Worm (Caenorhabditis elegans) whole organism, mixed stage, embryonic: ENCODE measurements around the gene K04C1.3.

Experiments used
- ceh-83 ChIP-seq: fragments of 200-800 bp; sonication (Bioruptor generic); optimal IDR thresholded peaks from 2 replicates; lab custom pipeline; 2018; ENCODE audit warnings: mild to moderate bottlenecking, missing genetic modification characterization, missing compliant biosample characterization
- cnd-1 ChIP-seq: fragments of 200-800 bp; sonication (Bioruptor generic); optimal IDR thresholded peaks from 2 replicates; lab custom pipeline; 2018; ENCODE audit warnings: mild to moderate bottlenecking, missing genetic modification characterization, missing compliant biosample characterization
- elt-1 ChIP-seq: sonication (generic microtip); optimal IDR thresholded peaks from 2 replicates; lab custom pipeline; 2017; ENCODE audit warnings: missing genetic modification characterization, mild to moderate bottlenecking, missing compliant biosample characterization, antibody characterized with exemption, moderate library complexity, borderline replicate concordance; ENCODE audit not compliant: insufficient read depth
- nhr-237 ChIP-seq: fragments of 150-350 bp; optimal IDR thresholded peaks from 2 replicates; lab custom pipeline; 2014; ENCODE audit warnings: missing biosample characterization, missing genetic modification characterization
- sem-2 ChIP-seq: fragments of 200-800 bp; sonication (Bioruptor generic); optimal IDR thresholded peaks from 2 replicates; lab custom pipeline; 2018; ENCODE audit warnings: mild to moderate bottlenecking, missing genetic modification characterization, missing compliant biosample characterization
- snpc-4 ChIP-seq: fragments of 150-350 bp; optimal IDR thresholded peaks from 2 replicates; lab custom pipeline; 2014; ENCODE audit warnings: missing biosample characterization, missing genetic modification characterization

- no peak for TF ChIP-seq sem-2 (GFP tag; lab: Kevin White, UChicago)
- no peak for TF ChIP-seq nhr-237 (tag; lab: Kevin White, UChicago)
- no peak for TF ChIP-seq ceh-83
- TF ChIP-seq elt-1 (tag; lab: Kevin White, UChicago): no peak
- TF ChIP-seq snpc-4 (tag; lab: Kevin White, UChicago): no peak
- no peak for TF ChIP-seq cnd-1 (tag; lab: Kevin White, UChicago)
Measured at ce11 chrX:14225273-14225672, 17.9 kb downstream of the K04C1.3 start, which contains the start of gene cyp-13B2.
